Worm (Caenorhabditis elegans) whole organism, L3 larva: Measurements from ENCODE around the gene jmjd-5.

Source experiments
- R02D3.7 ChIP-seq: fragments of 150-350 bp; optimal IDR thresholded peaks from 2 replicates; lab custom pipeline; 2014; ENCODE audit warnings: missing biosample characterization, missing genetic modification characterization
- aly-2 ChIP-seq: fragments of 150-350 bp; optimal IDR thresholded peaks from 2 replicates; lab custom pipeline; 2014; ENCODE audit warnings: missing biosample characterization, missing genetic modification characterization
- ama-1 ChIP-seq: fragments of 150-350 bp; optimal IDR thresholded peaks from 2 replicates; lab custom pipeline; 2018
- ceh-16 ChIP-seq: sonication (generic microtip); optimal IDR thresholded peaks from 2 replicates; lab custom pipeline; 2017; ENCODE audit warnings: missing biosample characterization, missing genetic modification characterization
- ceh-28 ChIP-seq: fragments of 150-350 bp; optimal IDR thresholded peaks from 2 replicates; lab custom pipeline; 2014; ENCODE audit warnings: missing biosample characterization, missing genetic modification reagents, missing genetic modification characterization
- ceh-82 ChIP-seq: fragments of 150-350 bp; optimal IDR thresholded peaks from 2 replicates; lab custom pipeline; 2014; ENCODE audit warnings: missing biosample characterization, missing genetic modification characterization
- ceh-9 ChIP-seq: sonication (generic microtip); optimal IDR thresholded peaks from 2 replicates; lab custom pipeline; 2018; ENCODE audit warnings: missing biosample characterization, missing genetic modification characterization
- daf-12 ChIP-seq: fragments of 150-350 bp; optimal IDR thresholded peaks from 2 replicates; lab custom pipeline; 2014; ENCODE audit warnings: missing biosample characterization, missing genetic modification reagents, missing genetic modification characterization
- egl-27 ChIP-seq: sonication (generic microtip); optimal IDR thresholded peaks from 4 replicates; lab custom pipeline; 2017; ENCODE audit warnings: missing biosample characterization, missing genetic modification reagents, missing genetic modification characterization
- egl-5 ChIP-seq: fragments of 150-350 bp; optimal IDR thresholded peaks from 2 replicates; lab custom pipeline; 2017; ENCODE audit warnings: missing biosample characterization, missing genetic modification reagents, missing genetic modification characterization, inconsistent platforms
- elt-1 ChIP-seq: fragments of 150-350 bp; optimal IDR thresholded peaks from 2 replicates; lab custom pipeline; 2014; ENCODE audit warnings: missing biosample characterization, missing genetic modification characterization
- elt-2 ChIP-seq: sonication (generic microtip); optimal IDR thresholded peaks from 2 replicates; lab custom pipeline; 2016; ENCODE audit warnings: missing genetic modification reagents, mild to moderate bottlenecking, missing genetic modification characterization, missing compliant biosample characterization
- elt-3 ChIP-seq, 3 experiments: fragments of 150-350 bp in 1 of 3; sonication (generic microtip) in 2 of 3; optimal IDR thresholded peaks; 2 replicates in 2 of 3; 4 replicates in 1 of 3; lab custom pipeline; 2014 to 2017; ENCODE audit warnings: missing biosample characterization in 3 of 3, missing genetic modification characterization in 3 of 3
- eor-1 ChIP-seq, 2 experiments: fragments of 150-350 bp; optimal IDR thresholded peaks; 2 replicates each; lab custom pipeline; 2014 to 2018; ENCODE audit warnings: missing biosample characterization in 2 of 2, missing genetic modification characterization in 2 of 2
- fkh-10 ChIP-seq: sonication (generic microtip); optimal IDR thresholded peaks from 2 replicates; lab custom pipeline; 2017; ENCODE audit warnings: missing biosample characterization, missing genetic modification reagents, missing genetic modification characterization
- fkh-2 ChIP-seq: fragments of 150-350 bp; optimal IDR thresholded peaks from 2 replicates; lab custom pipeline; 2014; ENCODE audit warnings: missing biosample characterization, missing genetic modification reagents, missing genetic modification characterization
- fos-1 ChIP-seq: fragments of 150-350 bp; optimal IDR thresholded peaks from 2 replicates; lab custom pipeline; 2014; ENCODE audit warnings: missing biosample characterization, missing genetic modification characterization
- hmg-11 ChIP-seq: sonication (generic microtip); optimal IDR thresholded peaks from 2 replicates; lab custom pipeline; 2016; ENCODE audit warnings: missing genetic modification characterization, missing compliant biosample characterization
- lin-15B ChIP-seq: fragments of 150-350 bp; optimal IDR thresholded peaks from 2 replicates; lab custom pipeline; 2014; ENCODE audit warnings: missing biosample characterization, missing genetic modification characterization
- lin-39 ChIP-seq: fragments of 150-350 bp; optimal IDR thresholded peaks from 2 replicates; lab custom pipeline; 2018; ENCODE audit warnings: missing biosample characterization, missing genetic modification reagents, missing genetic modification characterization
- lsy-12 ChIP-seq: sonication (generic microtip); optimal IDR thresholded peaks from 2 replicates; lab custom pipeline; 2016; ENCODE audit warnings: mild to moderate bottlenecking, missing genetic modification characterization, missing compliant biosample characterization
- mdl-1 ChIP-seq: fragments of 150-350 bp; optimal IDR thresholded peaks from 2 replicates; lab custom pipeline; 2014; ENCODE audit warnings: missing biosample characterization, missing genetic modification characterization
- mml-1 ChIP-seq: fragments of 150-350 bp; sonication (generic microtip); optimal IDR thresholded peaks from 3 replicates; lab custom pipeline; 2014; ENCODE audit warnings: missing biosample characterization, missing genetic modification characterization
- nfya-1 ChIP-seq: sonication (generic microtip); optimal IDR thresholded peaks from 2 replicates; lab custom pipeline; 2017; ENCODE audit warnings: missing genetic modification characterization, mild to moderate bottlenecking, missing compliant biosample characterization, antibody characterized with exemption, moderate library complexity; ENCODE audit not compliant: insufficient read depth
- nhr-11 ChIP-seq: fragments of 150-350 bp; optimal IDR thresholded peaks from 2 replicates; lab custom pipeline; 2014; ENCODE audit warnings: missing biosample characterization, missing genetic modification characterization
- nhr-12 ChIP-seq: fragments of 150-350 bp; optimal IDR thresholded peaks from 2 replicates; lab custom pipeline; 2014; ENCODE audit warnings: missing biosample characterization, missing genetic modification characterization
- nhr-23 ChIP-seq: fragments of 150-350 bp; optimal IDR thresholded peaks from 2 replicates; lab custom pipeline; 2014; ENCODE audit warnings: missing biosample characterization, missing genetic modification reagents, missing genetic modification characterization
- nhr-237 ChIP-seq: fragments of 150-350 bp; optimal IDR thresholded peaks from 2 replicates; lab custom pipeline; 2014; ENCODE audit warnings: missing biosample characterization, missing genetic modification characterization
- nhr-25 ChIP-seq: sonication (generic microtip); optimal IDR thresholded peaks from 2 replicates; lab custom pipeline; 2017; ENCODE audit warnings: missing biosample characterization, missing genetic modification characterization
- nhr-28 ChIP-seq: fragments of 150-350 bp; optimal IDR thresholded peaks from 2 replicates; lab custom pipeline; 2014; ENCODE audit warnings: missing biosample characterization, missing genetic modification characterization
- nhr-43 ChIP-seq: sonication (generic microtip); optimal IDR thresholded peaks from 2 replicates; lab custom pipeline; 2016; ENCODE audit warnings: mild to moderate bottlenecking, missing genetic modification characterization, missing compliant biosample characterization; ENCODE audit not compliant: poor library complexity, severe bottlenecking
- nhr-67 ChIP-seq: fragments of 150-350 bp; optimal IDR thresholded peaks from 2 replicates; lab custom pipeline; 2014; ENCODE audit warnings: missing biosample characterization, missing genetic modification characterization
- nhr-76 ChIP-seq: fragments of 150-350 bp; sonication (generic microtip); optimal IDR thresholded peaks from 5 replicates; lab custom pipeline; 2014; ENCODE audit warnings: missing biosample characterization, missing genetic modification characterization
- nhr-77 ChIP-seq: fragments of 150-350 bp; optimal IDR thresholded peaks from 2 replicates; lab custom pipeline; 2014; ENCODE audit warnings: missing biosample characterization, missing genetic modification characterization
- pha-4 ChIP-seq: fragments of 150-350 bp; optimal IDR thresholded peaks from 2 replicates; lab custom pipeline; 2014; ENCODE audit warnings: missing biosample characterization, missing genetic modification reagents, missing genetic modification characterization
- pqm-1 ChIP-seq: fragments of 150-350 bp; optimal IDR thresholded peaks from 2 replicates; lab custom pipeline; 2017; ENCODE audit warnings: missing biosample characterization, missing genetic modification characterization, inconsistent platforms
- sea-2 ChIP-seq: fragments of 150-350 bp; sonication (generic microtip); optimal IDR thresholded peaks from 4 replicates; lab custom pipeline; 2014; ENCODE audit warnings: missing biosample characterization, missing genetic modification reagents, missing genetic modification characterization
- skn-1 ChIP-seq: fragments of 150-350 bp; optimal IDR thresholded peaks from 2 replicates; lab custom pipeline; 2014; ENCODE audit warnings: missing biosample characterization, missing genetic modification characterization
- tbx-2 ChIP-seq: sonication (generic microtip); optimal IDR thresholded peaks from 2 replicates; lab custom pipeline; 2016; ENCODE audit warnings: mild to moderate bottlenecking, missing genetic modification characterization, missing compliant biosample characterization
- unc-39 ChIP-seq: sonication (generic microtip); optimal IDR thresholded peaks from 4 replicates; lab custom pipeline; 2017; ENCODE audit warnings: missing biosample characterization, missing genetic modification characterization
- unc-62 ChIP-seq: fragments of 150-350 bp; sonication (generic microtip); optimal IDR thresholded peaks from 4 replicates; lab custom pipeline; 2014; ENCODE audit warnings: missing biosample characterization, missing genetic modification reagents, missing genetic modification characterization
- ztf-11 ChIP-seq: fragments of 150-350 bp; optimal IDR thresholded peaks from 2 replicates; lab custom pipeline; 2014; ENCODE audit warnings: missing biosample characterization, missing genetic modification characterization
- ztf-4 ChIP-seq: fragments of 150-350 bp; optimal IDR thresholded peaks from 2 replicates; lab custom pipeline; 2014; ENCODE audit warnings: missing biosample characterization, missing genetic modification characterization

jmjd-5 gene

ce11 chrV:11146958-11147779 lies 19.9 kb downstream of the jmjd-5 start, which contains the start of the genes T19C4.24 and nlp-33:
TSS of gene T19C4.24 (minus strand) at chrV:11147008.
TSS of gene nlp-33 (plus strand) at chrV:11147346.
- TF ChIP-seq unc-62 (GFP tag; lab: Kevin White, UChicago), result no peak
- no peak for TF ChIP-seq elt-2 (tag; lab: Kevin White, UChicago)
- TF ChIP-seq nhr-25 (tag; lab: Kevin White, UChicago), result peak; percentile 66
- no peak for TF ChIP-seq lsy-12 (tag; lab: Kevin White, UChicago)
- peak; percentile 61 for TF ChIP-seq nhr-43 (tag; lab: Kevin White, UChicago)
- no peak for TF ChIP-seq unc-39 (tag; lab: Kevin White, UChicago)
- TF ChIP-seq fkh-10, result no peak
- no peak for TF ChIP-seq ceh-9 (tag; lab: Kevin White, UChicago)
- no peak for TF ChIP-seq tbx-2 (tag; lab: Kevin White, UChicago)
- TF ChIP-seq nhr-67 (tag; lab: Kevin White, UChicago), result no peak
- no peak for TF ChIP-seq sea-2 (GFP tag; lab: Kevin White, UChicago)
- no peak for TF ChIP-seq eor-1 (tag; optimal IDR thresholded peaks at IDR 0.05; lab: Kevin White, UChicago)
- peak; percentile 34 for TF ChIP-seq nfya-1 (tag; lab: Kevin White, UChicago)
- no peak for TF ChIP-seq ceh-28 (tag; lab: Kevin White, UChicago)
- TF ChIP-seq elt-3 (tag; optimal IDR thresholded peaks at IDR 0.05; lab: Kevin White, UChicago), result peak in 1 of 3 experiments; percentile 79
- no peak for TF ChIP-seq nhr-76 (tag; lab: Kevin White, UChicago)
- no peak for TF ChIP-seq fos-1 (tag; lab: Kevin White, UChicago)
- peak; percentile 37 for TF ChIP-seq nhr-23 (tag; lab: Kevin White, UChicago)
- TF ChIP-seq elt-1 (tag; lab: Kevin White, UChicago), result peak; percentile 50
- peak; percentile 8 for TF ChIP-seq R02D3.7
- no peak for TF ChIP-seq nhr-12
- TF ChIP-seq egl-27 (tag; lab: Kevin White, UChicago), result no peak
- TF ChIP-seq lin-15B (tag; lab: Kevin White, UChicago), result no peak
- no peak for TF ChIP-seq egl-5 (tag; lab: Kevin White, UChicago)
- TF ChIP-seq nhr-77, result no peak
- peak; percentile 91 for TF ChIP-seq ama-1 (lab: Kevin White, UChicago)
- no peak for TF ChIP-seq skn-1 (tag; lab: Kevin White, UChicago)
- no peak for TF ChIP-seq ceh-82
- no peak for TF ChIP-seq daf-12 (tag; lab: Kevin White, UChicago)
- TF ChIP-seq hmg-11 (tag; lab: Kevin White, UChicago), result no peak
- no peak for TF ChIP-seq nhr-11 (tag; lab: Kevin White, UChicago)

ce11 chrV:11147780-11148144 lies 20.5 kb downstream of the jmjd-5 start:
- TF ChIP-seq tbx-2 (tag; lab: Kevin White, UChicago) (peak; percentile 41), fkh-10 (no peak), daf-12 (tag; lab: Kevin White, UChicago) (peak; percentile 1), ceh-16 (tag; lab: Kevin White, UChicago) (no peak), fkh-2 (tag; lab: Kevin White, UChicago) (no peak), nhr-25 (tag; lab: Kevin White, UChicago) (peak; percentile 57), nhr-43 (tag; lab: Kevin White, UChicago) (peak; percentile 76), lsy-12 (tag; lab: Kevin White, UChicago) (no peak), hmg-11 (tag; lab: Kevin White, UChicago) (no peak), lin-15B (tag; lab: Kevin White, UChicago) (no peak), egl-27 (tag; lab: Kevin White, UChicago) (no peak), unc-39 (tag; lab: Kevin White, UChicago) (no peak), elt-3 (tag; optimal IDR thresholded peaks at IDR 0.05; lab: Kevin White, UChicago) (peak in 1 of 3 experiments; percentile 6), ceh-28 (tag; lab: Kevin White, UChicago) (no peak), pha-4 (tag; lab: Kevin White, UChicago) (no peak), pqm-1 (tag; lab: Kevin White, UChicago) (no peak), nhr-67 (tag; lab: Kevin White, UChicago) (no peak), nhr-77 (no peak), skn-1 (tag; lab: Kevin White, UChicago) (no peak), ztf-11 (no peak), ceh-9 (tag; lab: Kevin White, UChicago) (no peak), nhr-28 (tag; lab: Kevin White, UChicago) (no peak), nhr-11 (tag; lab: Kevin White, UChicago) (no peak), nfya-1 (tag; lab: Kevin White, UChicago) (no peak), aly-2 (tag; lab: Kevin White, UChicago) (no peak), elt-2 (tag; lab: Kevin White, UChicago) (no peak), R02D3.7 (no peak), mdl-1 (no peak), mml-1 (tag; lab: Kevin White, UChicago) (no peak), nhr-23 (tag; lab: Kevin White, UChicago) (peak; percentile 35), nhr-237 (tag; lab: Kevin White, UChicago) (no peak), lin-39 (no peak), ceh-82 (no peak), sea-2 (GFP tag; lab: Kevin White, UChicago) (no peak), egl-5 (tag; lab: Kevin White, UChicago) (no peak), ama-1 (lab: Kevin White, UChicago) (peak; percentile 84), unc-62 (GFP tag; lab: Kevin White, UChicago) (no peak), ztf-4 (tag; lab: Kevin White, UChicago) (peak; percentile 55)
- TF ChIP-seq, all 47 proteins: peak for 8
